Worm (Caenorhabditis elegans): ENCODE results near the gene str-187.
A peak's percentile ranks its signal among the peaks of the same experiment; 100 is the strongest.

str-187 gene

ce11 chrIV:17249691-17250181, 15.6 kb upstream of the str-187 start, which contains the start of gene eelo-2 (continued):
- TF ChIP-seq hlh-13 (GFP tag; optimal IDR thresholded peaks at IDR 0.05) (no peak), unc-55 (GFP tag; optimal IDR thresholded peaks at IDR 0.05) (peak; percentile 83), pag-3 (tag; optimal IDR thresholded peaks at IDR 0.05; ENCODE audit: borderline replicate concordance) (no peak), ztf-16 (tag; optimal IDR thresholded peaks at IDR 0.05) (peak; percentile 69), ceh-24 (tag; optimal IDR thresholded peaks at IDR 0.05) (no peak), tbx-2 (tag; optimal IDR thresholded peaks at IDR 0.05) (peak; percentile 87), gmeb-2 (tag; optimal IDR thresholded peaks at IDR 0.05) (peak; percentile 54), T23F11.4 (GFP tag; optimal IDR thresholded peaks at IDR 0.05) (no peak), ttx-3 (tag; optimal IDR thresholded peaks at IDR 0.05) (peak; percentile 6), ceh-2 (tag; optimal IDR thresholded peaks at IDR 0.05) (peak; percentile 49), syd-9 (tag; optimal IDR thresholded peaks at IDR 0.05) (peak; percentile 22), pha-2 (tag; optimal IDR thresholded peaks at IDR 0.05) (no peak), C08G9.2 (tag; optimal IDR thresholded peaks at IDR 0.05) (peak; percentile 46), ets-4 (tag; optimal IDR thresholded peaks at IDR 0.05) (peak; percentile 69), elt-2 (tag; optimal IDR thresholded peaks at IDR 0.05) (peak; percentile 72), ceh-48 (tag; optimal IDR thresholded peaks at IDR 0.05) (peak; percentile 50), ceh-9 (tag; optimal IDR thresholded peaks at IDR 0.05) (no peak), ceh-14 (tag; optimal IDR thresholded peaks at IDR 0.05) (peak; percentile 49), unc-3 (GFP tag; conservative IDR thresholded peaks at IDR 0.05) (peak; percentile 37; the same call in 1 of the 2 replicates), unc-3 (tag; optimal IDR thresholded peaks at IDR 0.05) (peak; percentile 30), nfya-1 (tag; optimal IDR thresholded peaks at IDR 0.05) (peak; percentile 93), ceh-6 (GFP tag; optimal IDR thresholded peaks at IDR 0.05) (peak; percentile 53), ceh-31 (tag; optimal IDR thresholded peaks at IDR 0.05) (peak; percentile 86), pat-9 (tag; optimal IDR thresholded peaks at IDR 0.05) (peak; percentile 51), zip-5 (tag; optimal IDR thresholded peaks at IDR 0.05) (no peak), eyg-1 (tag; optimal IDR thresholded peaks at IDR 0.05) (no peak), sox-2 (GFP tag; IDR thresholded peaks at IDR 0.05) (0 out of 2 replicates have a peak, but pooled peaks have one; percentile 34), nhr-232 (tag; optimal IDR thresholded peaks at IDR 0.05) (no peak), sdc-2 (tag; optimal IDR thresholded peaks at IDR 0.05) (peak; percentile 46)

- TF ChIP-seq pros-1 (tag; optimal IDR thresholded peaks at IDR 0.05) (no peak), ceh-45 (GFP tag; IDR thresholded peaks at IDR 0.05) (no peak), ceh-24 (tag; optimal IDR thresholded peaks at IDR 0.05) (no peak)
Observed at ce11 chrIV:17253435-17253834, 11.9 kb upstream of the str-187 start.

- no peak for TF ChIP-seq fkh-10 (GFP tag; optimal IDR thresholded peaks at IDR 0.05)
Observed at ce11 chrIV:17255001-17255400, 10.4 kb upstream of the str-187 start, which contains the start of gene gtf-2E1. gtf-2E1 (plus strand) TSS chrIV:17255301.

ce11 chrIV:17258824-17259223, 6.6 kb upstream of the str-187 start:
- no peak for TF ChIP-seq ceh-31 (tag; optimal IDR thresholded peaks at IDR 0.05)
- no peak for TF ChIP-seq sox-2 (GFP tag; IDR thresholded peaks at IDR 0.05)
- no peak for TF ChIP-seq Y22D7AL.16 (tag; optimal IDR thresholded peaks at IDR 0.05)
- no peak for TF ChIP-seq hlh-6 (tag; optimal IDR thresholded peaks at IDR 0.05)
- TF ChIP-seq hlh-13 (GFP tag; optimal IDR thresholded peaks at IDR 0.05) = no peak
- TF ChIP-seq nfya-1 (tag; optimal IDR thresholded peaks at IDR 0.05) = no peak
- TF ChIP-seq sdc-2 (tag; optimal IDR thresholded peaks at IDR 0.05) = no peak
- TF ChIP-seq odd-2 (tag; optimal IDR thresholded peaks at IDR 0.05) = no peak
- no peak for TF ChIP-seq pax-1 (tag; optimal IDR thresholded peaks at IDR 0.05)
- no peak for TF ChIP-seq sox-4 (tag; optimal IDR thresholded peaks at IDR 0.05)
- no peak for TF ChIP-seq ceh-30 (tag; optimal IDR thresholded peaks at IDR 0.05)
- no peak for TF ChIP-seq K09A11.1 (tag; optimal IDR thresholded peaks at IDR 0.05; ENCODE audit: insufficient read depth)
